Fruit fly (Drosophila melanogaster): ENCODE measurements around the gene Muc4B.

Muc4B gene

dm6 chrX:4264319-4264718, 18.4 kb upstream of the Muc4B start:
- no peak for TF ChIP-seq CG5204 (GFP tag; optimal IDR thresholded peaks at IDR 0.05)
- TF ChIP-seq Crg-1 (GFP tag; optimal IDR thresholded peaks at IDR 0.05) = no peak
- no peak for TF ChIP-seq CG7045 (GFP tag; optimal IDR thresholded peaks at IDR 0.05)
- TF ChIP-seq pad (GFP tag; optimal IDR thresholded peaks at IDR 0.05) = no peak
- TF ChIP-seq CG33017 (tag; optimal IDR thresholded peaks at IDR 0.05) = no peak
- TF ChIP-seq CG12768 (GFP tag; optimal IDR thresholded peaks at IDR 0.05) = no peak
- TF ChIP-seq ovo (GFP tag; optimal IDR thresholded peaks at IDR 0.05) = no peak
- TF ChIP-seq CG7101 (tag; optimal IDR thresholded peaks at IDR 0.05) = no peak
- TF ChIP-seq tj (GFP tag; optimal IDR thresholded peaks at IDR 0.05) = no peak

DNA sequence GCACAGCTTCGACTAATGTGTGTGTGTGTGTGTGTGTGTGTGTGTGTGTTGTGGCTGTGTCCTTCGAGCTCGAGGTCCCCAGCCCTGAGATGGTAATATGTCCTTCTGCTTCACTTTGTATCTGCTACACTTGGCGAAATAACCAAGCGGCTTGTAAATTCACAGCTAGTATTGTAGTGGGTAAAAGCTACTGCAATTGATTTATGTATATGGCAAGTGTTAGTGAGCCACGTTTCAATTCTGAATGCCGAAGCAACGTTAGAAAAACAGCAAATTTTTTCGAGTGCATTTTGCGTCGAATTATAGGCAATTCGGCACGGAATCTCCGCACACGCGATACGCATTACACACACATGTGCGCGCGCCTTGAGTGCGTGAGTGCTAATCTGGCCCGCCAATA, 16.7 kb upstream of the Muc4B start:
- TF ChIP-seq cnc (optimal IDR thresholded peaks at IDR 0.05) (no peak), CG11617 (GFP tag; optimal IDR thresholded peaks at IDR 0.05) (no peak), CG1620 (GFP tag; optimal IDR thresholded peaks at IDR 0.05) (no peak), CG7045 (GFP tag; optimal IDR thresholded peaks at IDR 0.05) (no peak), Hr96 (GFP tag; optimal IDR thresholded peaks at IDR 0.05) (no peak), pad (GFP tag; optimal IDR thresholded peaks at IDR 0.05) (no peak), CG14711 (tag; optimal IDR thresholded peaks at IDR 0.05) (no peak), Crg-1 (GFP tag; optimal IDR thresholded peaks at IDR 0.05) (no peak), CG33017 (tag; optimal IDR thresholded peaks at IDR 0.05) (no peak), Mnt (GFP tag; optimal IDR thresholded peaks at IDR 0.05) (no peak), bab1 (GFP tag; optimal IDR thresholded peaks at IDR 0.05) (no peak), CG12768 (GFP tag; optimal IDR thresholded peaks at IDR 0.05) (no peak), kay (GFP tag; ENCODE audit: borderline replicate concordance) (no peak), toe (GFP tag; optimal IDR thresholded peaks at IDR 0.05) (no peak), cic (GFP tag; optimal IDR thresholded peaks at IDR 0.05) (no peak), Clk (GFP tag; optimal IDR thresholded peaks at IDR 0.05) (no peak)

- TF ChIP-seq ovo (GFP tag; optimal IDR thresholded peaks at IDR 0.05) = no peak
- no peak for TF ChIP-seq cnc (optimal IDR thresholded peaks at IDR 0.05)
- no peak for TF ChIP-seq bab1 (GFP tag; optimal IDR thresholded peaks at IDR 0.05)
- TF ChIP-seq Hr96 (GFP tag; optimal IDR thresholded peaks at IDR 0.05) = no peak
- no peak for TF ChIP-seq Crg-1 (GFP tag; optimal IDR thresholded peaks at IDR 0.05)
- no peak for TF ChIP-seq tj (GFP tag; optimal IDR thresholded peaks at IDR 0.05)
Measured at dm6 chrX:4252690-4253089, 6.8 kb upstream of the Muc4B start, which contains the start of gene CG15576. CG15576 (minus strand) TSS chrX:4252790.

dm6 chrX:4248077-4248476, 2.1 kb upstream of the Muc4B start, which contains the start of gene CG43135:
CG43135 (plus strand) TSS chrX:4248377.
- TF ChIP-seq bab1 (GFP tag; optimal IDR thresholded peaks at IDR 0.05) (no peak), Clk (GFP tag; optimal IDR thresholded peaks at IDR 0.05) (no peak), tj (GFP tag; optimal IDR thresholded peaks at IDR 0.05) (no peak), pad (GFP tag; optimal IDR thresholded peaks at IDR 0.05) (no peak), CG14711 (tag; optimal IDR thresholded peaks at IDR 0.05) (no peak), cic (GFP tag; optimal IDR thresholded peaks at IDR 0.05) (no peak), CG11617 (GFP tag; optimal IDR thresholded peaks at IDR 0.05) (no peak), CG7045 (GFP tag; optimal IDR thresholded peaks at IDR 0.05) (no peak), CG12768 (GFP tag; optimal IDR thresholded peaks at IDR 0.05) (no peak)

dm6 chrX:4247013-4247412, 1.1 kb upstream of the Muc4B start, which contains the start of gene CG43134:
CG43134 (plus strand) TSS chrX:4247313.
- TF ChIP-seq CG7101 (tag; optimal IDR thresholded peaks at IDR 0.05) = no peak
- TF ChIP-seq tj (GFP tag; optimal IDR thresholded peaks at IDR 0.05) = no peak
- no peak for TF ChIP-seq pad (GFP tag; optimal IDR thresholded peaks at IDR 0.05)
- no peak for TF ChIP-seq kay (GFP tag; ENCODE audit: borderline replicate concordance)
- no peak for TF ChIP-seq bab1 (GFP tag; optimal IDR thresholded peaks at IDR 0.05)
- TF ChIP-seq CG5204 (GFP tag; optimal IDR thresholded peaks at IDR 0.05) = no peak
- TF ChIP-seq Clk (GFP tag; optimal IDR thresholded peaks at IDR 0.05) = no peak
- no peak for TF ChIP-seq CG12768 (GFP tag; optimal IDR thresholded peaks at IDR 0.05)
- TF ChIP-seq toe (GFP tag; optimal IDR thresholded peaks at IDR 0.05) = no peak
- TF ChIP-seq Hr96 (GFP tag; optimal IDR thresholded peaks at IDR 0.05) = no peak
- TF ChIP-seq cic (GFP tag; optimal IDR thresholded peaks at IDR 0.05) = no peak
- no peak for TF ChIP-seq ovo (GFP tag; optimal IDR thresholded peaks at IDR 0.05)
- no peak for TF ChIP-seq Crg-1 (GFP tag; optimal IDR thresholded peaks at IDR 0.05)
- no peak for TF ChIP-seq CG11617 (GFP tag; optimal IDR thresholded peaks at IDR 0.05)
- TF ChIP-seq CG1620 (GFP tag; optimal IDR thresholded peaks at IDR 0.05) = no peak

DNA sequence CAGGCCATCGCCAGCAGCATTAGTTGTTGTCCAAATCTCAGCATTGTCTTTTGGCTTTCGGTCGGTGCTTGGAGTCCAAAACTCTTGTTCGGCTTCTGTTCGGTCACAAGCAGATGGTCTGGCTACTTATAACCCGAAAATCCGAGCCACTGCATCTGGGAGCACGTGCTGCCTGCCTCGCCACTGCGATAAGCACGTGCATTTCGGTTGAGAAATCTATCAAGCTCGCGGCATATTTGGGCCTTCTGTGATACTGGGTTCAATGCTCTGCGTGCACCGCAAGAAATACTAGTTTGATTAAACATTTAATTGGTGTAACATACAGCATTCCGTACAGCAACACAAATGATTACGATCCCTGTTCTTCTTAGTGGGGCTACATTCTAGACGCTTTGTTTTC, 3.2 kb downstream of the Muc4B start, which contains the start of gene Femcoat:
Gene Femcoat (minus strand): TSS at position 101 of the 400 bp plus-strand sequence.
- TF ChIP-seq toe (GFP tag; optimal IDR thresholded peaks at IDR 0.05) = no peak
- no peak for TF ChIP-seq Hr96 (GFP tag; optimal IDR thresholded peaks at IDR 0.05)
- no peak for TF ChIP-seq CG7045 (GFP tag; optimal IDR thresholded peaks at IDR 0.05)

dm6 chrX:4240146-4240545, 5.8 kb downstream of the Muc4B start:
- TF ChIP-seq bab1 (GFP tag; optimal IDR thresholded peaks at IDR 0.05) (no peak), pad (GFP tag; optimal IDR thresholded peaks at IDR 0.05) (no peak), CG5204 (GFP tag; optimal IDR thresholded peaks at IDR 0.05) (no peak), ovo (GFP tag; optimal IDR thresholded peaks at IDR 0.05) (no peak), tj (GFP tag; optimal IDR thresholded peaks at IDR 0.05) (no peak), Mnt (GFP tag; optimal IDR thresholded peaks at IDR 0.05) (no peak), Crg-1 (GFP tag; optimal IDR thresholded peaks at IDR 0.05) (no peak), toe (GFP tag; optimal IDR thresholded peaks at IDR 0.05) (no peak)
